Worm (Caenorhabditis elegans) whole organism, young adult: ENCODE measurements around the gene T01D1.7.
A peak's percentile ranks its signal among the peaks of the same experiment; 100 is the strongest.

Experiments used
- B0261.1 ChIP-seq: sonication (generic microtip); optimal IDR thresholded peaks from 2 replicates; lab custom pipeline; 2016; ENCODE audit warnings: mild to moderate bottlenecking, missing genetic modification characterization, moderate library complexity, missing compliant biosample characterization
- C06A6.2 ChIP-seq: fragments of 200-800 bp; sonication (Bioruptor generic); conservative IDR thresholded peaks from 2 replicates; pipeline ENCODE4 v1.3.6; 2022; ENCODE audit warnings: missing genetic modification characterization, missing compliant biosample characterization
- C17E4.6 ChIP-seq: fragments of 200-800 bp; sonication (Bioruptor generic); IDR thresholded peaks from 2 replicates; pipeline ENCODE4 v1.3.6; 2022; ENCODE audit warnings: missing genetic modification reagents, missing genetic modification characterization, missing compliant biosample characterization
- D2030.7 ChIP-seq: fragments of 200-800 bp; sonication (Bioruptor generic); IDR thresholded peaks from 2 replicates; pipeline ENCODE4 v1.3.6; 2022; ENCODE audit warnings: missing genetic modification reagents, missing genetic modification characterization, missing compliant biosample characterization
- F22D6.2 ChIP-seq: sonication (generic microtip); optimal IDR thresholded peaks from 2 replicates; lab custom pipeline; 2016; ENCODE audit warnings: mild to moderate bottlenecking, missing genetic modification characterization, missing compliant biosample characterization
- F37B4.10 ChIP-seq: fragments of 200-800 bp; sonication (Bioruptor generic); IDR thresholded peaks from 2 replicates; pipeline ENCODE4 v1.3.6; 2022; ENCODE audit warnings: missing genetic modification characterization, missing compliant biosample characterization
- T07F8.4 ChIP-seq: sonication (generic microtip); optimal IDR thresholded peaks from 2 replicates; lab custom pipeline; 2016; ENCODE audit warnings: mild to moderate bottlenecking, missing genetic modification characterization, moderate library complexity, missing compliant biosample characterization
- Y53F4B.3 ChIP-seq: fragments of 200-800 bp; sonication (Bioruptor generic); IDR thresholded peaks from 2 replicates; pipeline ENCODE4 v1.3.6; 2022; ENCODE audit warnings: missing genetic modification reagents, missing genetic modification characterization, missing compliant biosample characterization
- Y53G8AR.9 ChIP-seq: fragments of 200-800 bp; sonication (Bioruptor generic); conservative IDR thresholded peaks from 2 replicates; pipeline ENCODE4 v1.3.6; 2022; ENCODE audit warnings: missing genetic modification reagents, missing genetic modification characterization, missing compliant biosample characterization
- Y56A3A.18 ChIP-seq: fragments of 200-800 bp; sonication (Bioruptor generic); IDR thresholded peaks from 2 replicates; pipeline ENCODE4 v1.3.6; 2022; ENCODE audit warnings: missing genetic modification reagents, missing genetic modification characterization, missing compliant biosample characterization
- Y79H2A.3 ChIP-seq: fragments of 200-800 bp; sonication (Bioruptor generic); conservative IDR thresholded peaks from 2 replicates; pipeline ENCODE4 v1.3.6; 2022; ENCODE audit warnings: missing genetic modification reagents, missing genetic modification characterization, missing compliant biosample characterization
- ZK185.1 ChIP-seq: sonication (generic microtip); optimal IDR thresholded peaks from 2 replicates; lab custom pipeline; 2016; ENCODE audit warnings: mild to moderate bottlenecking, missing genetic modification characterization, missing compliant biosample characterization; ENCODE audit not compliant: poor library complexity, severe bottlenecking
- akir-1 ChIP-seq: fragments of 200-800 bp; sonication (Bioruptor generic); optimal IDR thresholded peaks from 2 replicates; lab custom pipeline; 2018; ENCODE audit warnings: mild to moderate bottlenecking, missing genetic modification characterization, moderate library complexity, missing compliant biosample characterization
- aptf-2 ChIP-seq: fragments of 200-800 bp; sonication (Bioruptor generic); conservative IDR thresholded peaks from 2 replicates; pipeline ENCODE4 v1.3.6; 2022; ENCODE audit warnings: missing genetic modification reagents, missing genetic modification characterization, missing compliant biosample characterization
- attf-3 ChIP-seq: fragments of 200-800 bp; sonication (Bioruptor generic); conservative IDR thresholded peaks from 2 replicates; pipeline ENCODE4 v1.3.6; 2022; ENCODE audit warnings: missing genetic modification reagents, missing genetic modification characterization, missing compliant biosample characterization
- attf-6 ChIP-seq: fragments of 200-800 bp; sonication (Bioruptor generic); IDR thresholded peaks from 2 replicates; pipeline ENCODE4 v1.3.6; 2022; ENCODE audit warnings: missing genetic modification reagents, missing genetic modification characterization, missing compliant biosample characterization
- bed-2 ChIP-seq: fragments of 200-800 bp; sonication (Bioruptor generic); IDR thresholded peaks from 2 replicates; pipeline ENCODE4 v1.3.6; 2022; ENCODE audit warnings: missing genetic modification reagents, missing genetic modification characterization, missing compliant biosample characterization
- cebp-1 ChIP-seq, 2 experiments: fragments of 200-800 bp in 1 of 2; sonication (Bioruptor generic) in 1 of 2; sonication (generic microtip) in 1 of 2; IDR thresholded peaks in 1 of 2; optimal IDR thresholded peaks in 1 of 2; 2 replicates each; pipeline versions ENCODE4 v1.3.6 to Lab custom; 2017 to 2022; ENCODE audit warnings: missing compliant biosample characterization in 2 of 2, missing genetic modification characterization in 2 of 2, mild to moderate bottlenecking in 1 of 2, missing genetic modification reagents in 1 of 2, moderate library complexity in 1 of 2
- cebp-2 ChIP-seq: fragments of 200-800 bp; sonication (Bioruptor generic); IDR thresholded peaks from 2 replicates; pipeline ENCODE4 v1.3.6; 2022; ENCODE audit warnings: missing genetic modification characterization, missing compliant biosample characterization
- ceh-27 ChIP-seq: fragments of 200-800 bp; sonication (Bioruptor generic); optimal IDR thresholded peaks from 2 replicates; lab custom pipeline; 2018; ENCODE audit warnings: mild to moderate bottlenecking, missing genetic modification characterization, moderate library complexity, missing compliant biosample characterization
- ceh-40 ChIP-seq: fragments of 200-800 bp; sonication (Bioruptor generic); IDR thresholded peaks from 2 replicates; pipeline ENCODE4 v1.3.6; 2022; ENCODE audit warnings: missing genetic modification characterization, missing compliant biosample characterization
- ceh-79 ChIP-seq: sonication (generic microtip); optimal IDR thresholded peaks from 2 replicates; lab custom pipeline; 2017; ENCODE audit warnings: mild to moderate bottlenecking, missing genetic modification characterization, missing compliant biosample characterization
- chd-7 ChIP-seq: sonication (generic microtip); optimal IDR thresholded peaks from 2 replicates; lab custom pipeline; 2016; ENCODE audit warnings: mild to moderate bottlenecking, missing genetic modification characterization, moderate library complexity, missing compliant biosample characterization
- dox-1 ChIP-seq: fragments of 200-800 bp; sonication (Bioruptor generic); IDR thresholded peaks from 2 replicates; pipeline ENCODE4 v1.3.6; 2022; ENCODE audit warnings: missing genetic modification reagents, missing genetic modification characterization, missing compliant biosample characterization
- egl-18 ChIP-seq: fragments of 200-800 bp; sonication (Bioruptor generic); IDR thresholded peaks from 2 replicates; pipeline ENCODE4 v1.3.6; 2022; ENCODE audit warnings: missing genetic modification reagents, missing genetic modification characterization, missing compliant biosample characterization
- egl-44 ChIP-seq: fragments of 200-800 bp; sonication (Bioruptor generic); IDR thresholded peaks from 2 replicates; pipeline ENCODE4 v1.3.6; 2022; ENCODE audit warnings: missing genetic modification reagents, missing genetic modification characterization, missing compliant biosample characterization
- him-1 ChIP-seq: sonication (generic microtip); optimal IDR thresholded peaks from 2 replicates; lab custom pipeline; 2016; ENCODE audit warnings: missing genotype, missing genetic modification reagents, missing genetic modification characterization, missing compliant biosample characterization
- hlh-12 ChIP-seq: sonication (generic microtip); optimal IDR thresholded peaks from 2 replicates; lab custom pipeline; 2016; ENCODE audit warnings: missing genetic modification characterization, missing compliant biosample characterization
- hmg-1.2 ChIP-seq: fragments of 200-800 bp; sonication (Bioruptor generic); IDR thresholded peaks from 2 replicates; pipeline ENCODE4 v1.3.6; 2022; ENCODE audit warnings: missing genetic modification reagents, missing genetic modification characterization, missing compliant biosample characterization
- hsf-1 ChIP-seq: fragments of 200-800 bp; sonication (Bioruptor generic); IDR thresholded peaks from 2 replicates; pipeline ENCODE4 v1.3.6; 2022; ENCODE audit warnings: missing genetic modification reagents, missing genetic modification characterization, missing compliant biosample characterization
- lag-1 ChIP-seq: fragments of 200-800 bp; sonication (Bioruptor generic); IDR thresholded peaks from 2 replicates; pipeline ENCODE4 v1.3.6; 2022; ENCODE audit warnings: missing genetic modification reagents, missing genetic modification characterization, missing compliant biosample characterization
- madf-10 ChIP-seq: sonication (generic microtip); optimal IDR thresholded peaks from 2 replicates; lab custom pipeline; 2016; ENCODE audit warnings: mild to moderate bottlenecking, missing genetic modification characterization, missing compliant biosample characterization
- madf-6 ChIP-seq: fragments of 200-800 bp; sonication (Bioruptor generic); IDR thresholded peaks from 2 replicates; pipeline ENCODE4 v1.3.6; 2022; ENCODE audit warnings: missing genetic modification reagents, missing genetic modification characterization, missing compliant biosample characterization
- mes-4 ChIP-seq: sonication (generic microtip); optimal IDR thresholded peaks from 2 replicates; lab custom pipeline; 2016; ENCODE audit warnings: missing genotype, missing genetic modification characterization, missing compliant biosample characterization
- nhr-120 ChIP-seq: fragments of 200-800 bp; sonication (Bioruptor generic); IDR thresholded peaks from 2 replicates; pipeline ENCODE4 v1.3.6; 2022; ENCODE audit warnings: missing genetic modification characterization, missing compliant biosample characterization
- nhr-80 ChIP-seq: sonication (generic microtip); optimal IDR thresholded peaks from 2 replicates; lab custom pipeline; 2016; ENCODE audit warnings: missing genetic modification characterization, missing compliant biosample characterization
- rcor-1 ChIP-seq: fragments of 200-800 bp; sonication (Bioruptor generic); IDR thresholded peaks from 2 replicates; pipeline ENCODE4 v1.3.6; 2022; ENCODE audit warnings: missing genetic modification reagents, missing genetic modification characterization, missing compliant biosample characterization
- rec-8 ChIP-seq, 2 experiments: sonication (generic microtip); optimal IDR thresholded peaks; 2 replicates each; lab custom pipeline; 2016; ENCODE audit warnings: mild to moderate bottlenecking in 2 of 2, missing genetic modification characterization in 2 of 2, missing genetic modification reagents in 2 of 2, missing genotype in 2 of 2, missing biosample characterization in 1 of 2, missing compliant biosample characterization in 1 of 2, moderate library complexity in 1 of 2
- snpc-1.3 ChIP-seq: sonication (generic microtip); optimal IDR thresholded peaks from 2 replicates; lab custom pipeline; 2017; ENCODE audit warnings: missing genetic modification characterization, mild to moderate bottlenecking, missing compliant biosample characterization, antibody characterized with exemption, moderate library complexity, missing genotype, missing genetic modification reagents; ENCODE audit not compliant: insufficient read depth
- snpc-3.4 ChIP-seq: sonication (generic microtip); optimal IDR thresholded peaks from 2 replicates; lab custom pipeline; 2017; ENCODE audit warnings: missing genetic modification characterization, mild to moderate bottlenecking, missing compliant biosample characterization, antibody characterized with exemption, moderate library complexity, missing genotype, missing genetic modification reagents
- sptf-2 ChIP-seq: fragments of 200-800 bp; sonication (Bioruptor generic); optimal IDR thresholded peaks from 2 replicates; lab custom pipeline; 2018; ENCODE audit warnings: mild to moderate bottlenecking, missing genetic modification characterization, missing compliant biosample characterization
- unc-130 ChIP-seq: sonication (generic microtip); optimal IDR thresholded peaks from 2 replicates; lab custom pipeline; 2016; ENCODE audit warnings: missing genetic modification reagents, missing genetic modification characterization, missing compliant biosample characterization
- unc-62 ChIP-seq: fragments of 150-350 bp; optimal IDR thresholded peaks from 2 replicates; lab custom pipeline; 2014; ENCODE audit warnings: missing biosample characterization, missing genetic modification reagents, missing genetic modification characterization
- xnd-1 ChIP-seq: sonication (generic microtip); optimal IDR thresholded peaks from 2 replicates; lab custom pipeline; 2016; ENCODE audit warnings: missing genotype, missing genetic modification reagents, missing genetic modification characterization, missing compliant biosample characterization
- zim-3 ChIP-seq: sonication (generic microtip); optimal IDR thresholded peaks from 2 replicates; lab custom pipeline; 2017; ENCODE audit warnings: mild to moderate bottlenecking, missing genetic modification characterization, moderate library complexity, missing compliant biosample characterization
- ztf-18 ChIP-seq: sonication (generic microtip); optimal IDR thresholded peaks from 2 replicates; lab custom pipeline; 2016; ENCODE audit warnings: missing genotype, mild to moderate bottlenecking, missing genetic modification characterization, missing compliant biosample characterization
- ztf-25 ChIP-seq: fragments of 200-800 bp; sonication (Bioruptor generic); IDR thresholded peaks from 2 replicates; pipeline ENCODE4 v1.3.6; 2022; ENCODE audit warnings: missing genetic modification reagents, missing genetic modification characterization, missing compliant biosample characterization
- ztf-26 ChIP-seq: sonication (generic microtip); optimal IDR thresholded peaks from 2 replicates; lab custom pipeline; 2017; ENCODE audit warnings: missing genetic modification characterization, missing compliant biosample characterization
- ztf-28 ChIP-seq: fragments of 200-800 bp; sonication (Bioruptor generic); IDR thresholded peaks from 2 replicates; pipeline ENCODE4 v1.3.6; 2022; ENCODE audit warnings: missing genetic modification reagents, missing genetic modification characterization, missing compliant biosample characterization

The T01D1.7 gene

DNA sequence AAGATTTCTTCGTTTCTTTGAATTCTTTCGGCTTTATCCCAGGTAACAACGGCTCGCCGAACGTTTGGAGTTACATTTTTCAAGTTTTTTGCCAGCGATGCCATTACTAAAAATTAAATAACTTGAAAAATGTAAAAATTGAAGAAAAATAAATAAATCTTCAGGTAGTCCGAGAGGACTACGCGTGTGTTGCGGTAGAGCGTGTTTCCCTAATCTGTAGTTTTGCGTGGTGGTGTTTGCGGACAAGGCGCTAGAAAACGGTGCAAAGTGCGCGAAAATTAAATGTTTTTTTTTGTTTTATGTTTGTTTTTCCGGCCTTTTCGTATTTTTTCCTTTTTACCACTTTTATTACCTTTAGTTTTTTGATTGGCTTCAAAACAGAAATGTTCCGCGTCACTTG, 17.7 kb downstream of the T01D1.7 start, which contains the start of gene mrpl-28 (continued):
- TF ChIP-seq ZK185.1 (tag; lab: Kevin White, UChicago) (peak; percentile 41), T07F8.4 (tag; lab: Kevin White, UChicago) (no peak), cebp-2 (GFP tag; lab: Robert Waterston, UW) (no peak), rec-8 (tag; optimal IDR thresholded peaks at IDR 0.05; lab: Kevin White, UChicago) (no peak), egl-18 (GFP tag; lab: Robert Waterston, UW) (no peak), madf-10 (tag; lab: Kevin White, UChicago) (peak; percentile 50), F37B4.10 (GFP tag; lab: Robert Waterston, UW) (no peak), B0261.1 (tag; lab: Kevin White, UChicago) (no peak), bed-2 (GFP tag; lab: Robert Waterston, UW) (no peak), hlh-12 (tag; lab: Kevin White, UChicago) (no peak), Y53F4B.3 (no peak), zim-3 (tag; lab: Kevin White, UChicago) (peak; percentile 56), C06A6.2 (GFP tag; lab: Robert Waterston, UW) (no peak), xnd-1 (tag; lab: Kevin White, UChicago) (peak; percentile 22), Y53G8AR.9 (peak; percentile 89), nhr-120 (GFP tag; lab: Robert Waterston, UW) (no peak), sptf-2 (GFP tag; lab: Kevin White, UChicago) (no peak), aptf-2 (GFP tag; lab: Robert Waterston, UW) (no peak), akir-1 (no peak), nhr-80 (tag; lab: Kevin White, UChicago) (peak; percentile 6), snpc-1.3 (tag; lab: Kevin White, UChicago) (peak; percentile 17), rcor-1 (peak; percentile 90), dox-1 (GFP tag; lab: Robert Waterston, UW) (peak; percentile 87), egl-44 (GFP tag; lab: Robert Waterston, UW) (no peak), D2030.7 (peak; percentile 90), madf-6 (GFP tag; lab: Robert Waterston, UW) (peak; percentile 76), cebp-1 (GFP tag; IDR thresholded peaks at IDR 0.05; lab: Robert Waterston, UW) (no peak), cebp-1 (tag; optimal IDR thresholded peaks at IDR 0.05; lab: Kevin White, UChicago) (peak; percentile 72), attf-3 (GFP tag; lab: Robert Waterston, UW) (peak; percentile 68), ceh-79 (tag; lab: Kevin White, UChicago) (no peak), unc-130 (GFP tag; lab: Kevin White, UChicago) (peak; percentile 20), hsf-1 (GFP tag; lab: Robert Waterston, UW) (no peak), ztf-25 (no peak), hmg-1.2 (peak; percentile 64), lag-1 (GFP tag; lab: Robert Waterston, UW) (no peak), C17E4.6 (GFP tag; lab: Robert Waterston, UW) (no peak), Y79H2A.3 (GFP tag; lab: Robert Waterston, UW) (no peak), him-1 (tag; lab: Kevin White, UChicago) (peak; percentile 12), attf-6 (GFP tag; lab: Robert Waterston, UW) (no peak), ztf-28 (no peak), Y56A3A.18 (GFP tag; lab: Robert Waterston, UW) (peak; percentile 73; the same call in 1 of the 2 replicates), F22D6.2 (tag; lab: Kevin White, UChicago) (peak; percentile 11), unc-62 (no peak), mes-4 (tag; lab: Kevin White, UChicago) (no peak), ztf-26 (tag; lab: Kevin White, UChicago) (no peak), chd-7 (peak; percentile 46), ceh-27 (peak; percentile 63), snpc-3.4 (tag; lab: Kevin White, UChicago) (peak; percentile 75), ceh-40 (no peak), ztf-18 (tag; lab: Kevin White, UChicago) (peak; percentile 28)
